Fruit fly (Drosophila melanogaster): ENCODE results near the gene yellow-e.
A peak's percentile ranks its signal among the peaks of the same experiment; 100 is the strongest.

Gene yellow-e

dm6 chr3R:13366561-13367518, 48.2 kb downstream of the yellow-e start, which contains the start of gene Elp6:
Elp6 (minus strand) TSS chr3R:13366910.
- TF ChIP-seq Pif1B (GFP tag; optimal IDR thresholded peaks at IDR 0.05), result peak; percentile 60
- no peak for TF ChIP-seq CG10348 (GFP tag; IDR thresholded peaks at IDR 0.05)
- peak; percentile 47; the same call in 1 of the 2 replicates for TF ChIP-seq CG32121 (GFP tag; IDR thresholded peaks at IDR 0.05)
- TF ChIP-seq Pif1A (GFP tag; optimal IDR thresholded peaks at IDR 0.05), result peak; percentile 77
- peak; percentile 80 for TF ChIP-seq CG15710 (tag; optimal IDR thresholded peaks at IDR 0.05)
- peak; percentile 49 for TF ChIP-seq D1 (tag; optimal IDR thresholded peaks at IDR 0.05)
- peak; percentile 35; the same call in 1 of the 2 replicates for TF ChIP-seq Ets98B (GFP tag; IDR thresholded peaks at IDR 0.05)
- no peak for TF ChIP-seq EcR (GFP tag; optimal IDR thresholded peaks at IDR 0.05)
- TF ChIP-seq CG8159 (tag; optimal IDR thresholded peaks at IDR 0.05), result peak; percentile 86
- TF ChIP-seq Snoo (tag; optimal IDR thresholded peaks at IDR 0.05), result peak; percentile 84
- TF ChIP-seq CG12605 (GFP tag; IDR thresholded peaks at IDR 0.05), result no peak
- TF ChIP-seq CG17806 (tag; optimal IDR thresholded peaks at IDR 0.05), result peak; percentile 67
- TF ChIP-seq CG9948 (tag; optimal IDR thresholded peaks at IDR 0.05), result peak; percentile 75
- TF ChIP-seq CG4496 (GFP tag; IDR thresholded peaks at IDR 0.05), result peak; percentile 70
- TF ChIP-seq CG13204 (GFP tag; optimal IDR thresholded peaks at IDR 0.05), result peak; percentile 30
- TF ChIP-seq CG14655 (GFP tag; optimal IDR thresholded peaks at IDR 0.05), result peak; percentile 84
- peak; percentile 27 for TF ChIP-seq rn (GFP tag; IDR thresholded peaks at IDR 0.05)
- TF ChIP-seq CG8301 (tag; optimal IDR thresholded peaks at IDR 0.05), result peak; percentile 75
- peak; percentile 26; the same call in 1 of the 3 replicates for TF ChIP-seq fd96Ca (GFP tag; IDR thresholded peaks at IDR 0.05)
- peak; percentile 58 for TF ChIP-seq CG34367 (tag; optimal IDR thresholded peaks at IDR 0.05)
- no peak for TF ChIP-seq gl (tag; optimal IDR thresholded peaks at IDR 0.05)

DNA sequence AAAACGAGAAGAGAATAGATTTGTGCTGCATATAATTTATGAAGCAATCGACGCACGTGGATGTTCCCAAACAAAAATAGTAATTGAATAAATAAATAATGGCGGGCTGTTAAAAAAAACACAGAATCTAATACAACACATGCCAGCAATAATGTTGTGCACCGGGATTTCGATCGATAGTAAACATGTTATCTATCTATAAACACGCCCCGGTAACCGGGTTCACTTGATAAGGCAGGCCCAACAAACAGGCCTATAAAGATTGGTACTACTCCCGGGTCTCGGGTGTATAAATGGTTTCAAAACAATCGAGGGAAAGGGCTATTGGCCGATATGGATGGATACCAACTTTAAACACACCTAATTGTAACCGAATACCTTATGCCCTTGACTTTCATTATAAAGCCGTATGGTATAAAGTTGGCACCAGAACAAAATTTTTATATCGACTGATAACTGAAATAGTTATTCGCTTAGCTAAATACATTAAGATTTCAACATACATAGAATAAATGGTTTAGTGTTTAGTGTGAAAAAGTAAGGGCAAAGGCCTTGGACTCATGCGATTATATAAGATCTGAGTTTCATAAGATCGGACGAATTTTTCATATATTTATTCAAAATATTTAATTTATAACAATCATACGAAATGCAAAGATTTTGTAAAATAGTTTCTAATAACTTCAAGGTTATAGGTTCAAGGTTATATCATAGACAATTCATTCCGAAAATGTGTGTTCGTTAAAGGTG, 49.2 kb downstream of the yellow-e start:
- TF ChIP-seq EcR (GFP tag; optimal IDR thresholded peaks at IDR 0.05) (peak; percentile 11), fd96Ca (GFP tag; IDR thresholded peaks at IDR 0.05) (no peak), CG4496 (GFP tag; IDR thresholded peaks at IDR 0.05) (no peak), rn (GFP tag; IDR thresholded peaks at IDR 0.05) (no peak), Pif1B (GFP tag; optimal IDR thresholded peaks at IDR 0.05) (no peak), CG10348 (GFP tag; IDR thresholded peaks at IDR 0.05) (no peak), Pif1A (GFP tag; optimal IDR thresholded peaks at IDR 0.05) (no peak), CG8159 (tag; optimal IDR thresholded peaks at IDR 0.05) (no peak), Snoo (tag; optimal IDR thresholded peaks at IDR 0.05) (peak; percentile 24), CG12605 (GFP tag; IDR thresholded peaks at IDR 0.05) (no peak), CG14655 (GFP tag; optimal IDR thresholded peaks at IDR 0.05) (no peak), CG13204 (GFP tag; optimal IDR thresholded peaks at IDR 0.05) (no peak), gl (tag; optimal IDR thresholded peaks at IDR 0.05) (no peak)

- peak; percentile 96 for TF ChIP-seq CG17806 (tag; optimal IDR thresholded peaks at IDR 0.05)
- peak; percentile 90 for TF ChIP-seq Ets98B (GFP tag; IDR thresholded peaks at IDR 0.05)
- peak; percentile 98 for TF ChIP-seq CG14655 (GFP tag; optimal IDR thresholded peaks at IDR 0.05)
- TF ChIP-seq Pif1A (GFP tag; optimal IDR thresholded peaks at IDR 0.05), result peak; percentile 94
- TF ChIP-seq CG34367 (tag; optimal IDR thresholded peaks at IDR 0.05), result peak; percentile 89
- TF ChIP-seq Snoo (tag; optimal IDR thresholded peaks at IDR 0.05), result peak; percentile 97
- TF ChIP-seq CG9948 (tag; optimal IDR thresholded peaks at IDR 0.05), result peak; percentile 94
- TF ChIP-seq CG8301 (tag; optimal IDR thresholded peaks at IDR 0.05), result peak; percentile 98
- TF ChIP-seq CG13204 (GFP tag; optimal IDR thresholded peaks at IDR 0.05), result peak; percentile 94
- peak; percentile 85 for TF ChIP-seq CG12605 (GFP tag; IDR thresholded peaks at IDR 0.05)
- peak; percentile 83 for TF ChIP-seq fd96Ca (GFP tag; IDR thresholded peaks at IDR 0.05)
- TF ChIP-seq CG4496 (GFP tag; IDR thresholded peaks at IDR 0.05), result peak; percentile 91
- TF ChIP-seq Pif1B (GFP tag; optimal IDR thresholded peaks at IDR 0.05), result peak; percentile 93
- TF ChIP-seq CG32121 (GFP tag; IDR thresholded peaks at IDR 0.05), result peak; percentile 94
- TF ChIP-seq EcR (GFP tag; optimal IDR thresholded peaks at IDR 0.05), result peak; percentile 39
- TF ChIP-seq CG15710 (tag; optimal IDR thresholded peaks at IDR 0.05), result peak; percentile 95
- TF ChIP-seq rn (GFP tag; IDR thresholded peaks at IDR 0.05), result peak; percentile 85
- peak; percentile 98 for TF ChIP-seq CG8159 (tag; optimal IDR thresholded peaks at IDR 0.05)
- TF ChIP-seq gl (tag; optimal IDR thresholded peaks at IDR 0.05), result peak; percentile 51
- peak; percentile 56; the same call in 1 of the 2 replicates for TF ChIP-seq CG10348 (GFP tag; IDR thresholded peaks at IDR 0.05)
- TF ChIP-seq D1 (tag; optimal IDR thresholded peaks at IDR 0.05), result peak; percentile 98
Observed at dm6 chr3R:13364175-13365174, 50.6 kb downstream of the yellow-e start, which contains the start of gene Dic1. Dic1 (plus strand) TSS chr3R:13364938.

Measured in whole organism, pupa.